Worm (Caenorhabditis elegans): ENCODE measurements around the gene igeg-1.

DNA sequence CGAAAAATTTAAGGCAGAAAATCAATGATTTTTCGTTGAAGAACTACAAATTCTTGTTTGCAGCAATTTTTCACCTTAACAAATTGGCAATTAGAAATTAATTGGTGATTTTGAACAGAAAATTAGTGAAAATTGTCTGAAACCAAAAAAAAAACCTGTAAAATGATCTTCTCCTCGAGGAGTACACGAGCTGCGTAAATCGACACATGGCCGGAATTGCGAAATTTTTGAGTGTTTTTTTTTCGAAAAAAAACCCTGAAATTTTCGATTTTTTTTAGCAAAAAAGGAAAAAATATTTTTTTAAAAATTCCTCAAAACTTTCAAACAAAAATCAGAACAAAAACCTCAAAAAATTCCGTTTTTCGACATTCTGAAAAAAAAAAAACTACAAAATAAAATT is 10.9 kb upstream of the igeg-1 start:
- TF ChIP-seq tbx-11 (GFP tag; IDR thresholded peaks at IDR 0.05) (no peak), ceh-13 (GFP tag; optimal IDR thresholded peaks at IDR 0.05) (no peak), sea-1 (GFP tag; conservative IDR thresholded peaks at IDR 0.05) (no peak), ama-1 (optimal IDR thresholded peaks at IDR 0.05) (no peak), F13C5.2 (tag; optimal IDR thresholded peaks at IDR 0.05) (no peak), scrt-1 (GFP tag; IDR thresholded peaks at IDR 0.05) (no peak), flt-1 (GFP tag; IDR thresholded peaks at IDR 0.05) (no peak)
